Fruit fly (Drosophila melanogaster) whole organism, wandering third instar larva: ENCODE measurements around the gene st.

Source experiments
- Abd-B ChIP-seq: fragments of >200 bp; optimal IDR thresholded peaks from 2 replicates; lab custom pipeline; 2017; ENCODE audit warnings: missing biosample characterization, missing genetic modification characterization
- GATAd ChIP-seq: sonication (Bioruptor generic); optimal IDR thresholded peaks from 2 replicates; lab custom pipeline; 2016; ENCODE audit warnings: missing biosample characterization, missing genetic modification characterization
- HLH106 ChIP-seq: fragments of 200-800 bp; optimal IDR thresholded peaks from 3 replicates; lab custom pipeline; 2019; ENCODE audit warnings: missing biosample characterization, mild to moderate bottlenecking, missing genetic modification characterization, moderate library complexity
- Hnf4 ChIP-seq: fragments of 200-800 bp; sonication (Bioruptor generic); optimal IDR thresholded peaks from 2 replicates; lab custom pipeline; 2016; ENCODE audit warnings: missing biosample characterization, mild to moderate bottlenecking, missing genetic modification characterization
- Hr78 ChIP-seq: fragments of >200 bp; optimal IDR thresholded peaks from 2 replicates; lab custom pipeline; 2017; ENCODE audit warnings: missing biosample characterization, missing genetic modification characterization
- N ChIP-seq: fragments of >200 bp; optimal IDR thresholded peaks from 2 replicates; lab custom pipeline; 2018; ENCODE audit warnings: missing biosample characterization, missing external identifiers, missing genetic modification characterization
- br ChIP-seq: fragments of 200-800 bp; sonication (Bioruptor generic); optimal IDR thresholded peaks from 2 replicates; lab custom pipeline; 2016; ENCODE audit warnings: missing biosample characterization, missing genetic modification characterization
- dsf ChIP-seq: sonication (Bioruptor generic); optimal IDR thresholded peaks from 2 replicates; lab custom pipeline; 2016; ENCODE audit warnings: missing biosample characterization, missing genetic modification characterization, borderline replicate concordance
- ey ChIP-seq: fragments of 200-800 bp; sonication (Bioruptor generic); optimal IDR thresholded peaks from 2 replicates; lab custom pipeline; 2016; ENCODE audit warnings: missing biosample characterization, missing genetic modification characterization
- h ChIP-seq: fragments of 200-800 bp; sonication (Bioruptor generic); optimal IDR thresholded peaks from 3 replicates; lab custom pipeline; 2016; ENCODE audit warnings: missing biosample characterization, mild to moderate bottlenecking, missing genetic modification characterization
- lola ChIP-seq: fragments of >200 bp; optimal IDR thresholded peaks from 2 replicates; lab custom pipeline; 2017; ENCODE audit warnings: missing biosample characterization, missing genetic modification characterization
- pan ChIP-seq: fragments of >200 bp; optimal IDR thresholded peaks from 2 replicates; lab custom pipeline; 2017
- psq ChIP-seq: fragments of 200-800 bp; sonication (Bioruptor generic); optimal IDR thresholded peaks from 3 replicates; lab custom pipeline; 2017; ENCODE audit warnings: missing biosample characterization, mild to moderate bottlenecking, missing genetic modification characterization, moderate library complexity
- woc ChIP-seq: sonication (Bioruptor generic); optimal IDR thresholded peaks from 2 replicates; lab custom pipeline; 2016; ENCODE audit warnings: missing biosample characterization, mild to moderate bottlenecking, missing genetic modification characterization

- TF ChIP-seq Hr78 (GFP tag; lab: Kevin White, UChicago) (no peak), N (no peak), ey (GFP tag; lab: Kevin White, UChicago) (no peak), pan (lab: Kevin White, UChicago) (no peak), h (GFP tag; lab: Kevin White, UChicago) (peak; percentile 15), HLH106 (tag; lab: Kevin White, UChicago) (no peak), Abd-B (GFP tag; lab: Kevin White, UChicago) (no peak), woc (GFP tag; lab: Kevin White, UChicago) (no peak), psq (GFP tag; lab: Kevin White, UChicago) (no peak), br (GFP tag; lab: Kevin White, UChicago) (no peak), GATAd (GFP tag; lab: Kevin White, UChicago) (no peak), dsf (GFP tag; lab: Kevin White, UChicago) (no peak), lola (GFP tag; lab: Kevin White, UChicago) (no peak), Hnf4 (GFP tag; lab: Kevin White, UChicago) (no peak)
Observed at dm6 chr3L:16482167-16482566, 15.3 kb upstream of the st start.
